Worm (Caenorhabditis elegans) whole organism, mixed stage, embryonic: Measurements from ENCODE around the gene gpx-4.

ENCODE experiments used
- M03D4.4 ChIP-seq: sonication (generic microtip); optimal IDR thresholded peaks from 2 replicates; lab custom pipeline; 2017; ENCODE audit warnings: mild to moderate bottlenecking, missing genetic modification characterization, missing compliant biosample characterization
- bed-3 ChIP-seq: fragments of 200-800 bp; sonication (Bioruptor generic); optimal IDR thresholded peaks from 3 replicates; lab custom pipeline; 2018; ENCODE audit warnings: mild to moderate bottlenecking, missing genetic modification characterization, moderate library complexity, missing compliant biosample characterization
- blmp-1 ChIP-seq: fragments of 150-350 bp; optimal IDR thresholded peaks from 2 replicates; lab custom pipeline; 2014; ENCODE audit warnings: missing biosample characterization, missing genetic modification characterization
- ceh-39 ChIP-seq: fragments of 150-350 bp; optimal IDR thresholded peaks from 2 replicates; lab custom pipeline; 2014; ENCODE audit warnings: missing biosample characterization, missing genetic modification characterization
- ceh-43 ChIP-seq: fragments of 200-800 bp; sonication (Bioruptor generic); optimal IDR thresholded peaks from 2 replicates; lab custom pipeline; 2018; ENCODE audit warnings: mild to moderate bottlenecking, missing genetic modification characterization, moderate library complexity, missing compliant biosample characterization
- ceh-83 ChIP-seq: fragments of 200-800 bp; sonication (Bioruptor generic); optimal IDR thresholded peaks from 2 replicates; lab custom pipeline; 2018; ENCODE audit warnings: mild to moderate bottlenecking, missing genetic modification characterization, missing compliant biosample characterization
- ces-1 ChIP-seq: fragments of 150-350 bp; optimal IDR thresholded peaks from 2 replicates; lab custom pipeline; 2014; ENCODE audit warnings: missing biosample characterization, missing genetic modification reagents, missing genetic modification characterization
- cnd-1 ChIP-seq: fragments of 200-800 bp; sonication (Bioruptor generic); optimal IDR thresholded peaks from 2 replicates; lab custom pipeline; 2018; ENCODE audit warnings: mild to moderate bottlenecking, missing genetic modification characterization, missing compliant biosample characterization
- drap-1 ChIP-seq: fragments of 200-800 bp; sonication (Bioruptor generic); optimal IDR thresholded peaks from 3 replicates; lab custom pipeline; 2018; ENCODE audit warnings: mild to moderate bottlenecking, missing genetic modification characterization, missing compliant biosample characterization
- elt-3 ChIP-seq: fragments of 150-350 bp; optimal IDR thresholded peaks from 2 replicates; lab custom pipeline; 2014; ENCODE audit warnings: missing biosample characterization, missing genetic modification characterization
- ham-2 ChIP-seq: fragments of 200-800 bp; sonication (Bioruptor generic); optimal IDR thresholded peaks from 2 replicates; lab custom pipeline; 2018; ENCODE audit warnings: mild to moderate bottlenecking, missing genetic modification characterization, missing compliant biosample characterization
- hlh-1 ChIP-seq: fragments of 150-350 bp; optimal IDR thresholded peaks from 2 replicates; lab custom pipeline; 2014; ENCODE audit warnings: missing biosample characterization, missing genetic modification reagents, missing genetic modification characterization
- lin-13 ChIP-seq: fragments of 150-350 bp; optimal IDR thresholded peaks from 2 replicates; lab custom pipeline; 2014; ENCODE audit warnings: missing biosample characterization, missing genetic modification characterization
- lin-32 ChIP-seq: fragments of 200-800 bp; sonication (Bioruptor generic); optimal IDR thresholded peaks from 2 replicates; lab custom pipeline; 2018; ENCODE audit warnings: mild to moderate bottlenecking, missing genetic modification characterization, missing compliant biosample characterization
- lsy-2 ChIP-seq: fragments of 150-350 bp; optimal IDR thresholded peaks from 2 replicates; lab custom pipeline; 2014; ENCODE audit warnings: missing biosample characterization, missing genetic modification characterization
- mep-1 ChIP-seq: fragments of 150-350 bp; optimal IDR thresholded peaks from 2 replicates; lab custom pipeline; 2017; ENCODE audit warnings: missing biosample characterization, missing genetic modification reagents, missing genetic modification characterization, inconsistent platforms
- mls-2 ChIP-seq: sonication (generic microtip); optimal IDR thresholded peaks from 2 replicates; lab custom pipeline; 2016; ENCODE audit warnings: mild to moderate bottlenecking, missing genetic modification characterization, moderate library complexity, missing compliant biosample characterization
- nhr-12 ChIP-seq: fragments of 150-350 bp; optimal IDR thresholded peaks from 2 replicates; lab custom pipeline; 2014; ENCODE audit warnings: missing biosample characterization, missing genetic modification characterization
- nhr-2 ChIP-seq: fragments of 150-350 bp; optimal IDR thresholded peaks from 2 replicates; lab custom pipeline; 2014; ENCODE audit warnings: missing biosample characterization, missing genetic modification characterization
- nhr-237 ChIP-seq: fragments of 150-350 bp; optimal IDR thresholded peaks from 2 replicates; lab custom pipeline; 2014; ENCODE audit warnings: missing biosample characterization, missing genetic modification characterization
- nhr-28 ChIP-seq: fragments of 150-350 bp; optimal IDR thresholded peaks from 2 replicates; lab custom pipeline; 2014; ENCODE audit warnings: missing biosample characterization, missing genetic modification characterization
- nhr-76 ChIP-seq: sonication (generic microtip); optimal IDR thresholded peaks from 2 replicates; lab custom pipeline; 2017; ENCODE audit warnings: missing biosample characterization, missing genetic modification characterization
- pha-4 ChIP-seq: fragments of 150-350 bp; optimal IDR thresholded peaks from 2 replicates; lab custom pipeline; 2018; ENCODE audit warnings: missing biosample characterization, missing genetic modification reagents, missing genetic modification characterization
- sem-2 ChIP-seq: fragments of 200-800 bp; sonication (Bioruptor generic); optimal IDR thresholded peaks from 2 replicates; lab custom pipeline; 2018; ENCODE audit warnings: mild to moderate bottlenecking, missing genetic modification characterization, missing compliant biosample characterization
- snpc-4 ChIP-seq: fragments of 150-350 bp; optimal IDR thresholded peaks from 2 replicates; lab custom pipeline; 2014; ENCODE audit warnings: missing biosample characterization, missing genetic modification characterization
- sptf-1 ChIP-seq: sonication (generic microtip); optimal IDR thresholded peaks from 2 replicates; lab custom pipeline; 2017; ENCODE audit warnings: mild to moderate bottlenecking, missing genetic modification characterization, moderate library complexity, missing compliant biosample characterization
- unc-120 ChIP-seq: sonication (generic microtip); optimal IDR thresholded peaks from 2 replicates; lab custom pipeline; 2017; ENCODE audit warnings: missing genetic modification characterization, missing compliant biosample characterization; ENCODE audit not compliant: poor library complexity, severe bottlenecking
- zip-8 ChIP-seq: fragments of 150-350 bp; optimal IDR thresholded peaks from 2 replicates; lab custom pipeline; 2014; ENCODE audit warnings: missing biosample characterization, missing genetic modification characterization
- ztf-11 ChIP-seq: fragments of 150-350 bp; optimal IDR thresholded peaks from 2 replicates; lab custom pipeline; 2014; ENCODE audit warnings: missing biosample characterization, missing genetic modification characterization

The gpx-4 gene

ce11 chrIV:2658733-2659132 lies 16.1 kb downstream of the gpx-4 start:
- no peak for TF ChIP-seq pha-4 (tag; lab: Kevin White, UChicago)
- TF ChIP-seq nhr-12 (tag; lab: Kevin White, UChicago), result no peak
- no peak for TF ChIP-seq lsy-2 (tag; lab: Kevin White, UChicago)
- TF ChIP-seq ces-1 (GFP tag; lab: Kevin White, UChicago), result no peak
- no peak for TF ChIP-seq lin-13 (tag; lab: Kevin White, UChicago)
- TF ChIP-seq M03D4.4 (tag; lab: Kevin White, UChicago), result no peak

ce11 chrIV:2657307-2657706 lies 17.5 kb downstream of the gpx-4 start:
- peak; percentile 82 for TF ChIP-seq ceh-83
- peak; percentile 11 for TF ChIP-seq ham-2 (GFP tag; lab: Kevin White, UChicago)
- TF ChIP-seq nhr-2 (tag; lab: Kevin White, UChicago), result no peak
- peak; percentile 56 for TF ChIP-seq sem-2 (GFP tag; lab: Kevin White, UChicago)
- TF ChIP-seq ztf-11 (tag; lab: Kevin White, UChicago), result no peak
- no peak for TF ChIP-seq pha-4 (tag; lab: Kevin White, UChicago)
- TF ChIP-seq M03D4.4 (tag; lab: Kevin White, UChicago), result peak; percentile 34

ce11 chrIV:2656400-2657139 lies 18.2 kb downstream of the gpx-4 start:
- TF ChIP-seq ces-1 (GFP tag; lab: Kevin White, UChicago), result peak; percentile 46
- TF ChIP-seq bed-3, result no peak

ce11 chrIV:2654965-2655364 lies 19.9 kb downstream of the gpx-4 start:
- TF ChIP-seq lin-32 (GFP tag; lab: Kevin White, UChicago) (no peak), ceh-39 (no peak), blmp-1 (tag; lab: Kevin White, UChicago) (no peak), nhr-12 (tag; lab: Kevin White, UChicago) (no peak), nhr-28 (tag; lab: Kevin White, UChicago) (no peak), ceh-43 (GFP tag; lab: Kevin White, UChicago) (no peak)

- TF ChIP-seq hlh-1 (tag; lab: Kevin White, UChicago) (no peak), ceh-83 (no peak), nhr-28 (tag; lab: Kevin White, UChicago) (no peak), drap-1 (GFP tag; lab: Kevin White, UChicago) (no peak), nhr-2 (tag; lab: Kevin White, UChicago) (no peak), elt-3 (tag; lab: Kevin White, UChicago) (no peak), ztf-11 (tag; lab: Kevin White, UChicago) (no peak), unc-120 (tag; lab: Kevin White, UChicago) (no peak), sptf-1 (no peak), ceh-43 (GFP tag; lab: Kevin White, UChicago) (no peak), nhr-12 (tag; lab: Kevin White, UChicago) (no peak), zip-8 (no peak), nhr-237 (no peak), cnd-1 (no peak), mls-2 (tag; lab: Kevin White, UChicago) (no peak), snpc-4 (tag; lab: Kevin White, UChicago) (no peak), blmp-1 (tag; lab: Kevin White, UChicago) (no peak), lsy-2 (tag; lab: Kevin White, UChicago) (no peak)
Observed at ce11 chrIV:2650031-2650430, 24.8 kb downstream of the gpx-4 start.

ce11 chrIV:2642673-2643072 lies 32.1 kb downstream of the gpx-4 start, which contains the start of gene ric-8:
ric-8 (plus strand) TSS chrIV:2642973.
- no peak for TF ChIP-seq nhr-237
- TF ChIP-seq nhr-76 (tag; lab: Kevin White, UChicago), result no peak
- no peak for TF ChIP-seq lin-32 (GFP tag; lab: Kevin White, UChicago)
- TF ChIP-seq mep-1 (tag; lab: Kevin White, UChicago), result no peak
- TF ChIP-seq pha-4 (tag; lab: Kevin White, UChicago), result no peak
- TF ChIP-seq ceh-43 (GFP tag; lab: Kevin White, UChicago), result no peak
- TF ChIP-seq sptf-1, result no peak
